Fruit fly (Drosophila melanogaster): ENCODE data around the gene Dhfr.

The Dhfr gene

DNA sequence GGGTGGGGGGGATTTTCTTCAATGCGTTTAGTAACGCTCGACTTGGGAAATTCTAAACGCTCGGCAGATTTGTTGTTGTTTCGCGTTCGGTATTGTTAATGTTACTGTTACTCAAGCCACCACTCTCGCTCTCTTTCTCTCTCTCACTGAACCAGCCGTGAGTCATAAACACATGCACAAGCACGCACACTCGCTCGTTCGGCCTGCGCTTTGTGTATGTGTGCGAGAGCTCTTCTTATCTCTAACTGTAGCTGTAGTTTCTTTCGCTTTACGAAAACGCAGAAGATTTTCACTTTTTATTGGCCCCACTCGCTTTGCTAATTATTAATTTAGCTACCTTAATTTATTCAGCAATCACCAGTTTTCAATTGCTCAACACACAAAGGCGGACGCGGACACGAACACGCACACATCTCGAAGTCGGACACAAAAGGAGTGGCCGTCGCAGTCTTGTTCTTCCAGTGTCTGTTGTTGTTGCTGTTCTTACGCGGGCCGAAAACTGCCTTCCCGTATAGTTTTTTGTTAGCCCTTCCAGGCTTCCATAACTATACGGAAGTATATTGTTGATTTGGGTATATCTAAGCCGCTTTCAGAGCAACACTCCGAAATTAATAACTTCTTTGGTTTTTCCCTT, 27.9 kb upstream of the Dhfr start (continued):
- TF ChIP-seq CG6791 (GFP tag; IDR thresholded peaks at IDR 0.05; ENCODE audit: partially characterized antibody) (no peak), grn (GFP tag; optimal IDR thresholded peaks at IDR 0.05) (peak; percentile 16), ci (GFP tag; IDR thresholded peaks at IDR 0.05) (0 out of 3 replicates have a peak, but pooled peaks have one; percentile 13), Deaf1 (tag; optimal IDR thresholded peaks at IDR 0.05) (peak; percentile 53), Ets65A (GFP tag) (peak; percentile 31), CG7987 (GFP tag; optimal IDR thresholded peaks at IDR 0.05) (no peak), Pdp1 (GFP tag; optimal IDR thresholded peaks at IDR 0.05) (peak in 1 of 2 experiments; percentile 56), nom (GFP tag; optimal IDR thresholded peaks at IDR 0.05) (peak; percentile 36), kay (GFP tag; optimal IDR thresholded peaks at IDR 0.05) (peak; percentile 90), cg (GFP tag; optimal IDR thresholded peaks at IDR 0.05) (peak; percentile 96), row (GFP tag; IDR thresholded peaks at IDR 0.05) (peak; percentile 14; the same call in 1 of the 3 replicates), CG32532 (GFP tag; IDR thresholded peaks at IDR 0.05) (no peak)

- TF ChIP-seq CG4820 (GFP tag; optimal IDR thresholded peaks at IDR 0.05), result no peak
- TF ChIP-seq CG10209 (GFP tag; optimal IDR thresholded peaks at IDR 0.05), result no peak
- TF ChIP-seq HHEX (GFP tag; optimal IDR thresholded peaks at IDR 0.05), result no peak
- no peak; the same call in 2 of the 4 replicates for TF ChIP-seq chinmo (GFP tag; IDR thresholded peaks at IDR 0.05; ENCODE audit: partially characterized antibody)
- TF ChIP-seq NK7.1 (GFP tag; optimal IDR thresholded peaks at IDR 0.05), result no peak
- no peak for TF ChIP-seq Sry-β (GFP tag; optimal IDR thresholded peaks at IDR 0.05)
- TF ChIP-seq onecut (GFP tag; IDR thresholded peaks at IDR 0.05), result no peak
- TF ChIP-seq h (optimal IDR thresholded peaks at IDR 0.05), result no peak
- peak; percentile 10 for TF ChIP-seq salm (tag; optimal IDR thresholded peaks at IDR 0.05)
- TF ChIP-seq CG15601 (tag; optimal IDR thresholded peaks at IDR 0.05), result no peak
- peak; percentile 61 for TF ChIP-seq ssp (GFP tag; IDR thresholded peaks at IDR 0.05)
- TF ChIP-seq ci (GFP tag; IDR thresholded peaks at IDR 0.05), result peak; percentile 32; the same call in 1 of the 3 replicates
- no peak for TF ChIP-seq Gug (GFP tag; IDR thresholded peaks at IDR 0.05)
- no peak for TF ChIP-seq luna (GFP tag; optimal IDR thresholded peaks at IDR 0.05)
- TF ChIP-seq CG11723 (GFP tag; optimal IDR thresholded peaks at IDR 0.05), result no peak
- no peak for TF ChIP-seq sd (tag; optimal IDR thresholded peaks at IDR 0.05)
- TF ChIP-seq CrebB (tag; optimal IDR thresholded peaks at IDR 0.05), result no peak
- no peak for TF ChIP-seq CG32532 (GFP tag; IDR thresholded peaks at IDR 0.05)
- no peak for TF ChIP-seq CG10274 (GFP tag; optimal IDR thresholded peaks at IDR 0.05)
- no peak for TF ChIP-seq slbo (GFP tag; IDR thresholded peaks at IDR 0.05)
- TF ChIP-seq Stat92E (GFP tag; optimal IDR thresholded peaks at IDR 0.05), result peak in 1 of 3 experiments; percentile 7
- no peak for TF ChIP-seq CHES-1-like (GFP tag; optimal IDR thresholded peaks at IDR 0.05)
- peak; percentile 87 for TF ChIP-seq Jarid2 (GFP tag; optimal IDR thresholded peaks at IDR 0.05)
- no peak for TF ChIP-seq CG10431 (GFP tag; optimal IDR thresholded peaks at IDR 0.05)
- no peak for TF ChIP-seq Tbp (GFP tag; optimal IDR thresholded peaks at IDR 0.05)
- no peak for TF ChIP-seq ERR (GFP tag; optimal IDR thresholded peaks at IDR 0.05)
- peak; percentile 49 for TF ChIP-seq nmo (GFP tag; optimal IDR thresholded peaks at IDR 0.05)
- TF ChIP-seq Meics (GFP tag; optimal IDR thresholded peaks at IDR 0.05), result no peak
- no peak for TF ChIP-seq CG16863 (GFP tag; optimal IDR thresholded peaks at IDR 0.05)
- TF ChIP-seq Atf-2 (GFP tag; optimal IDR thresholded peaks at IDR 0.05), result no peak
- TF ChIP-seq ash1 (GFP tag; optimal IDR thresholded peaks at IDR 0.05), result no peak
- no peak for TF ChIP-seq crc (GFP tag; optimal IDR thresholded peaks at IDR 0.05)
- TF ChIP-seq Doc2 (GFP tag; IDR thresholded peaks at IDR 0.05), result no peak
- TF ChIP-seq CG10147 (GFP tag; optimal IDR thresholded peaks at IDR 0.05), result no peak
- peak; percentile 32 for TF ChIP-seq Lhr (GFP tag; optimal IDR thresholded peaks at IDR 0.05)
- TF ChIP-seq grn (GFP tag; optimal IDR thresholded peaks at IDR 0.05), result no peak
- TF ChIP-seq unpg (GFP tag; optimal IDR thresholded peaks at IDR 0.05), result no peak
- TF ChIP-seq Ets97D (GFP tag; optimal IDR thresholded peaks at IDR 0.05), result peak; percentile 38
- no peak for TF ChIP-seq Bteb2 (GFP tag; optimal IDR thresholded peaks at IDR 0.05)
These were observed 27.4 kb upstream of the Dhfr start, which contains the start of gene Pak3 for dm6 chr3R:16453597-16453996. Gene Pak3 (minus strand): TSS chr3R:16453821.
